Worm (Caenorhabditis elegans) whole organism, late embryonic: ENCODE results near the gene npp-26.

Experiments used
- C08G9.2 ChIP-seq: sonication (generic microtip); optimal IDR thresholded peaks from 2 replicates; lab custom pipeline; 2016; ENCODE audit warnings: mild to moderate bottlenecking, missing genetic modification characterization, moderate library complexity, missing compliant biosample characterization
- C38D4.7 ChIP-seq: fragments of 200-800 bp; sonication (Bioruptor generic); optimal IDR thresholded peaks from 2 replicates; lab custom pipeline; 2018; ENCODE audit warnings: mild to moderate bottlenecking, missing genetic modification characterization, moderate library complexity, missing compliant biosample characterization
- F13H6.1 ChIP-seq: sonication (generic microtip); optimal IDR thresholded peaks from 2 replicates; lab custom pipeline; 2016; ENCODE audit warnings: missing genetic modification characterization, missing compliant biosample characterization
- K09A11.1 ChIP-seq: sonication (generic microtip); optimal IDR thresholded peaks from 2 replicates; lab custom pipeline; 2017; ENCODE audit warnings: antibody characterized with exemption, mild to moderate bottlenecking, missing genetic modification characterization, missing compliant biosample characterization; ENCODE audit not compliant: insufficient read depth
- Y22D7AL.16 ChIP-seq: sonication (generic microtip); optimal IDR thresholded peaks from 2 replicates; lab custom pipeline; 2016; ENCODE audit warnings: missing genetic modification characterization, missing compliant biosample characterization
- ahr-1 ChIP-seq: sonication (generic microtip); optimal IDR thresholded peaks from 2 replicates; lab custom pipeline; 2016; ENCODE audit warnings: missing genetic modification characterization, missing compliant biosample characterization
- ama-1 ChIP-seq: fragments of 150-350 bp; optimal IDR thresholded peaks from 2 replicates; lab custom pipeline; 2014
- ceh-14 ChIP-seq: sonication (generic microtip); optimal IDR thresholded peaks from 2 replicates; lab custom pipeline; 2016; ENCODE audit warnings: missing genotype, missing genetic modification characterization, missing compliant biosample characterization
- ceh-30 ChIP-seq: fragments of 150-350 bp; optimal IDR thresholded peaks from 2 replicates; lab custom pipeline; 2014; ENCODE audit warnings: missing biosample characterization, missing genetic modification characterization
- ceh-34 ChIP-seq: sonication (generic microtip); optimal IDR thresholded peaks from 2 replicates; lab custom pipeline; 2016; ENCODE audit warnings: mild to moderate bottlenecking, missing genetic modification characterization, missing compliant biosample characterization
- ceh-45 ChIP-seq: fragments of 200-800 bp; sonication (Bioruptor generic); IDR thresholded peaks from 2 replicates; pipeline ENCODE4 v1.3.6; 2022; ENCODE audit warnings: missing genetic modification reagents, missing genetic modification characterization, missing compliant biosample characterization
- ceh-48 ChIP-seq: sonication (generic microtip); optimal IDR thresholded peaks from 2 replicates; lab custom pipeline; 2016; ENCODE audit warnings: missing genetic modification characterization, inconsistent platforms, missing compliant biosample characterization
- ceh-9 ChIP-seq: sonication (generic microtip); optimal IDR thresholded peaks from 2 replicates; lab custom pipeline; 2016; ENCODE audit warnings: mild to moderate bottlenecking, missing genetic modification characterization, inconsistent platforms, missing compliant biosample characterization
- che-1 ChIP-seq: sonication (generic microtip); optimal IDR thresholded peaks from 2 replicates; lab custom pipeline; 2016; ENCODE audit warnings: mild to moderate bottlenecking, missing genetic modification characterization, missing compliant biosample characterization
- dmd-4 ChIP-seq: sonication (generic microtip); optimal IDR thresholded peaks from 2 replicates; lab custom pipeline; 2016; ENCODE audit warnings: borderline replicate concordance, missing genetic modification characterization, missing compliant biosample characterization
- dve-1 ChIP-seq: sonication (generic microtip); optimal IDR thresholded peaks from 2 replicates; lab custom pipeline; 2017; ENCODE audit warnings: antibody characterized with exemption, mild to moderate bottlenecking, missing genetic modification characterization, missing compliant biosample characterization
- elt-2 ChIP-seq: sonication (generic microtip); optimal IDR thresholded peaks from 2 replicates; lab custom pipeline; 2016; ENCODE audit warnings: missing genetic modification reagents, missing genetic modification characterization, missing compliant biosample characterization
- fax-1 ChIP-seq: sonication (generic microtip); optimal IDR thresholded peaks from 2 replicates; lab custom pipeline; 2016; ENCODE audit warnings: missing genotype, missing genetic modification characterization, missing compliant biosample characterization
- gmeb-2 ChIP-seq: sonication (generic microtip); optimal IDR thresholded peaks from 2 replicates; lab custom pipeline; 2016; ENCODE audit warnings: missing genetic modification characterization, inconsistent platforms, missing compliant biosample characterization
- hlh-15 ChIP-seq: sonication (generic microtip); optimal IDR thresholded peaks from 2 replicates; lab custom pipeline; 2016; ENCODE audit warnings: missing genetic modification characterization, missing compliant biosample characterization
- hlh-6 ChIP-seq: sonication (generic microtip); optimal IDR thresholded peaks from 2 replicates; lab custom pipeline; 2016; ENCODE audit warnings: missing genotype, missing genetic modification characterization, missing compliant biosample characterization
- hlh-8 ChIP-seq: sonication (generic microtip); optimal IDR thresholded peaks from 2 replicates; lab custom pipeline; 2016; ENCODE audit warnings: missing genotype, missing genetic modification characterization, missing compliant biosample characterization
- nhr-11 ChIP-seq: fragments of 150-350 bp; optimal IDR thresholded peaks from 2 replicates; lab custom pipeline; 2014; ENCODE audit warnings: missing biosample characterization, missing genetic modification characterization
- npax-4 ChIP-seq: sonication (generic microtip); optimal IDR thresholded peaks from 2 replicates; lab custom pipeline; 2016; ENCODE audit warnings: missing genetic modification characterization, missing compliant biosample characterization
- odd-2 ChIP-seq: sonication (generic microtip); optimal IDR thresholded peaks from 2 replicates; lab custom pipeline; 2017; ENCODE audit warnings: antibody characterized with exemption, mild to moderate bottlenecking, missing genetic modification characterization, missing compliant biosample characterization
- pat-9 ChIP-seq: fragments of 200-800 bp; sonication (Bioruptor generic); optimal IDR thresholded peaks from 2 replicates; lab custom pipeline; 2018; ENCODE audit warnings: mild to moderate bottlenecking, missing genetic modification characterization, moderate library complexity, missing compliant biosample characterization
- pha-4 ChIP-seq: fragments of 150-350 bp; optimal IDR thresholded peaks from 2 replicates; lab custom pipeline; 2018; ENCODE audit warnings: missing biosample characterization, missing genetic modification reagents, missing genetic modification characterization
- pqm-1 ChIP-seq: sonication (generic microtip); optimal IDR thresholded peaks from 2 replicates; lab custom pipeline; 2016; ENCODE audit warnings: missing genetic modification characterization, missing compliant biosample characterization
- ref-2 ChIP-seq: sonication (generic microtip); optimal IDR thresholded peaks from 2 replicates; lab custom pipeline; 2016; ENCODE audit warnings: missing genetic modification characterization, missing compliant biosample characterization
- sdc-2 ChIP-seq: sonication (generic microtip); optimal IDR thresholded peaks from 2 replicates; lab custom pipeline; 2016; ENCODE audit warnings: missing genotype, missing genetic modification characterization, missing compliant biosample characterization
- sox-2 ChIP-seq: fragments of 200-800 bp; sonication (Bioruptor generic); IDR thresholded peaks from 2 replicates; pipeline ENCODE4 v1.3.6; 2022; ENCODE audit warnings: missing genetic modification reagents, missing genetic modification characterization, missing compliant biosample characterization
- sox-4 ChIP-seq: sonication (generic microtip); optimal IDR thresholded peaks from 2 replicates; lab custom pipeline; 2017; ENCODE audit warnings: mild to moderate bottlenecking, missing genetic modification characterization, inconsistent platforms, missing compliant biosample characterization
- syd-9 ChIP-seq: sonication (generic microtip); optimal IDR thresholded peaks from 2 replicates; lab custom pipeline; 2016; ENCODE audit warnings: mild to moderate bottlenecking, missing genetic modification characterization, moderate library complexity, missing compliant biosample characterization
- ttx-3 ChIP-seq: sonication (generic microtip); optimal IDR thresholded peaks from 2 replicates; lab custom pipeline; 2016; ENCODE audit warnings: missing genetic modification reagents, missing genetic modification characterization, missing compliant biosample characterization
- unc-3 ChIP-seq, 2 experiments: fragments of 200-800 bp in 1 of 2; sonication (Bioruptor generic) in 1 of 2; sonication (generic microtip) in 1 of 2; conservative IDR thresholded peaks in 1 of 2; optimal IDR thresholded peaks in 1 of 2; 2 replicates each; pipeline versions ENCODE4 v1.3.6 to Lab custom; 2016 to 2022; ENCODE audit warnings: missing compliant biosample characterization in 2 of 2, missing genetic modification characterization in 2 of 2, missing genetic modification reagents in 1 of 2
- unc-42 ChIP-seq: sonication (generic microtip); optimal IDR thresholded peaks from 2 replicates; lab custom pipeline; 2016; ENCODE audit warnings: missing genotype, missing genetic modification characterization, missing compliant biosample characterization
- zip-5 ChIP-seq: sonication (generic microtip); optimal IDR thresholded peaks from 2 replicates; lab custom pipeline; 2016; ENCODE audit warnings: missing genetic modification characterization, missing compliant biosample characterization

Gene npp-26

ce11 chrIV:4810377-4810984, 46.0 kb downstream of the npp-26 start, which contains the start of gene eif-1.A (continued):
- TF ChIP-seq pat-9 (tag; lab: Kevin White, UChicago) (no peak), zip-5 (tag; lab: Kevin White, UChicago) (no peak), syd-9 (tag; lab: Kevin White, UChicago) (no peak), odd-2 (tag; lab: Kevin White, UChicago) (no peak), hlh-15 (tag; lab: Kevin White, UChicago) (no peak), unc-3 (GFP tag; conservative IDR thresholded peaks at IDR 0.05; lab: Robert Waterston, UW) (no peak), unc-3 (tag; optimal IDR thresholded peaks at IDR 0.05; lab: Kevin White, UChicago) (no peak), ama-1 (lab: Kevin White, UChicago) (no peak), ceh-9 (tag; lab: Kevin White, UChicago) (no peak), ref-2 (tag; lab: Kevin White, UChicago) (no peak), gmeb-2 (tag; lab: Kevin White, UChicago) (no peak), K09A11.1 (peak; percentile 26), sox-4 (tag; lab: Kevin White, UChicago) (no peak), ceh-34 (peak; percentile 20), unc-42 (tag; lab: Kevin White, UChicago) (peak; percentile 7), ahr-1 (tag; lab: Kevin White, UChicago) (no peak), elt-2 (tag; lab: Kevin White, UChicago) (peak; percentile 68), C08G9.2 (no peak), dmd-4 (tag; lab: Kevin White, UChicago) (no peak), pha-4 (no peak), fax-1 (tag; lab: Kevin White, UChicago) (no peak), ceh-48 (no peak), hlh-8 (tag; lab: Kevin White, UChicago) (no peak), ceh-45 (no peak), ceh-30 (no peak), dve-1 (tag; lab: Kevin White, UChicago) (no peak), che-1 (tag; lab: Kevin White, UChicago) (no peak)

DNA sequence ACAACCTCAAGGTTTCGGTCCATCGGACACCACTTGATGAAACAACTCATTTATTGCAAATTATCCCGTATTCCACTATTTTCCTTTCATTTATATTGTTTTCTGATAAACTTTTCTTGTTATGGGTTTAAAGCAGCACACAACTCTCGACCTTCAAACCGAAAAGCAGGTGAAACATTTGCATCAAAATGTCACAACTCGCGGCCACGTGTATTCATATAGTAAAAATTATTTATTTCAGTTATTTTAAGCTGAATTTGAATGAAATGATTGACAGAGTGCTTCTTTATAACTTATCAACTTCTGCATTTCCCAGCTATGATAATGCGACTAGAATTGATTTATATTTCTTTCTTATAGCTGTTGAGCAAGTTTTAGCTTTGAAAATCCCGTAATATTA, 47.3 kb downstream of the npp-26 start, which contains the start of gene srw-95:
Gene srw-95 (plus strand): TSS at position 213 of the 400 bp plus-strand sequence.
- TF ChIP-seq ceh-48 = no peak
- TF ChIP-seq sdc-2 = no peak
- no peak for TF ChIP-seq pat-9 (tag; lab: Kevin White, UChicago)
- no peak for TF ChIP-seq hlh-6 (tag; lab: Kevin White, UChicago)
- TF ChIP-seq hlh-8 (tag; lab: Kevin White, UChicago) = no peak
- TF ChIP-seq dve-1 (tag; lab: Kevin White, UChicago) = no peak
- no peak for TF ChIP-seq nhr-11 (tag; lab: Kevin White, UChicago)
- no peak for TF ChIP-seq npax-4
- TF ChIP-seq ceh-14 (tag; lab: Kevin White, UChicago) = no peak
- no peak for TF ChIP-seq ttx-3
- no peak for TF ChIP-seq Y22D7AL.16 (tag; lab: Kevin White, UChicago)
- TF ChIP-seq sox-2 (GFP tag; lab: Robert Waterston, UW) = no peak
- TF ChIP-seq pqm-1 (tag; lab: Kevin White, UChicago) = no peak
- no peak for TF ChIP-seq C38D4.7 (GFP tag; lab: Kevin White, UChicago)
- no peak for TF ChIP-seq F13H6.1 (tag; lab: Kevin White, UChicago)

DNA sequence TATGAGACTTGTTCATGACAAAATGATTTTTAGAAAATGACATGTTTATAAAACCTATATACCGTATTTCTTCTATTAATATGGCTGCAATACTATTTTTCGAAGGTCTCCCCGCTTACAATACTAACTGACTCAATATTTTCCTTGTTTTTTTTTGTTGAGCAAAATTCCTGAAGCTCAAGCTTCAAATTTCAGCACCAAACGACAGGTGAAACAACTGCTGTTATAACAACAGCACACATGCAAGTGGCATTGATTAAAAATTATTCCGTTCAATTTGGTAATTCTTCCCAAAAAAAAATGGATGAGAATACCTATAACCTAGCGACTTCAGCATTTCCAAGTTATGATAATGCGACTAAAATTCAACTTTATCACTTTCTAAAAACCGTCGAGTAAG, 49.7 kb downstream of the npp-26 start, which contains the start of gene srw-94:
Gene srw-94 (plus strand): TSS at position 301 of the 400 bp plus-strand sequence.
- TF ChIP-seq ceh-14 (tag; lab: Kevin White, UChicago) = no peak
- TF ChIP-seq, all 69 proteins: peak for 0
